Fruit fly (Drosophila melanogaster) whole organism, embryonic: ENCODE data around the gene Tim8.

Experiments used
- Asciz ChIP-seq: fragments of 200-800 bp; sonication (Bioruptor generic); optimal IDR thresholded peaks from 2 replicates; lab custom pipeline; 2017; ENCODE audit warnings: missing biosample characterization, mild to moderate bottlenecking, missing genetic modification characterization, missing genetic modification reagents
- Atf3 ChIP-seq: fragments of 200-800 bp; sonication (Bioruptor generic); optimal IDR thresholded peaks from 3 replicates; lab custom pipeline; 2016; ENCODE audit warnings: missing biosample characterization, missing genetic modification characterization
- CG11093 ChIP-seq: fragments of 200-800 bp; sonication (Bioruptor generic); IDR thresholded peaks from 3 replicates; pipeline ENCODE4 v1.3.6; 2022; ENCODE audit warnings: missing biosample characterization, missing genetic modification characterization
- CG13424 ChIP-seq: fragments of 200-800 bp; sonication (Bioruptor generic); optimal IDR thresholded peaks from 2 replicates; lab custom pipeline; 2019; ENCODE audit warnings: missing biosample characterization, mild to moderate bottlenecking, missing genetic modification characterization, moderate library complexity
- CG13775 ChIP-seq: fragments of 200-800 bp; sonication (Bioruptor generic); optimal IDR thresholded peaks from 3 replicates; lab custom pipeline; 2017; ENCODE audit warnings: missing biosample characterization, mild to moderate bottlenecking, missing genetic modification characterization
- CG14014 ChIP-seq: fragments of 200-800 bp; sonication (Bioruptor generic); IDR thresholded peaks from 2 replicates; pipeline ENCODE4 v1.3.6; 2022; ENCODE audit warnings: missing biosample characterization, missing genetic modification characterization
- CG15601 ChIP-seq: fragments of 200-800 bp; sonication (Bioruptor generic); optimal IDR thresholded peaks from 3 replicates; lab custom pipeline; 2019; ENCODE audit warnings: missing biosample characterization, mild to moderate bottlenecking, missing genetic modification characterization, moderate library complexity
- CG17359 ChIP-seq: fragments of 200-800 bp; sonication (Bioruptor generic); optimal IDR thresholded peaks from 3 replicates; lab custom pipeline; 2018; ENCODE audit warnings: missing biosample characterization, mild to moderate bottlenecking, missing genetic modification characterization, moderate library complexity
- CG17361 ChIP-seq: fragments of 200-800 bp; sonication (Bioruptor generic); IDR thresholded peaks from 3 replicates; pipeline ENCODE4 v1.3.6; 2022; ENCODE audit warnings: missing biosample characterization, missing genetic modification characterization
- CG18262 ChIP-seq: fragments of 200-800 bp; optimal IDR thresholded peaks from 3 replicates; lab custom pipeline; 2019; ENCODE audit warnings: missing biosample characterization, mild to moderate bottlenecking, missing genetic modification characterization, moderate library complexity
- CG2129 ChIP-seq: fragments of 200-800 bp; sonication (Bioruptor generic); IDR thresholded peaks from 2 replicates; pipeline ENCODE4 v1.3.6; 2022; ENCODE audit warnings: missing biosample characterization, missing genetic modification characterization; ENCODE audit not compliant: partially characterized antibody
- CG31441 ChIP-seq: fragments of 200-800 bp; sonication (Bioruptor generic); IDR thresholded peaks from 2 replicates; pipeline ENCODE4 v1.3.6; 2022; ENCODE audit warnings: missing biosample characterization, missing genetic modification characterization
- CG3163 ChIP-seq: fragments of 200-800 bp; sonication (Bioruptor generic); optimal IDR thresholded peaks from 3 replicates; lab custom pipeline; 2016; ENCODE audit warnings: missing biosample characterization, missing genetic modification characterization
- CG34224 ChIP-seq: fragments of 200-800 bp; sonication (Bioruptor generic); IDR thresholded peaks from 3 replicates; pipeline ENCODE4 v1.3.6; 2022; ENCODE audit warnings: missing biosample characterization, missing genetic modification characterization; ENCODE audit not compliant: partially characterized antibody
- CG5953 ChIP-seq: fragments of 200-800 bp; sonication (Bioruptor generic); IDR thresholded peaks from 2 replicates; pipeline ENCODE4 v1.3.6; 2022; ENCODE audit warnings: missing biosample characterization, missing genetic modification characterization
- CG7556 ChIP-seq: fragments of 200-800 bp; sonication (Bioruptor generic); optimal IDR thresholded peaks from 2 replicates; lab custom pipeline; 2017; ENCODE audit warnings: missing biosample characterization, mild to moderate bottlenecking, missing genetic modification characterization
- CG7839 ChIP-seq: fragments of 200-800 bp; sonication (Bioruptor generic); optimal IDR thresholded peaks from 3 replicates; lab custom pipeline; 2018; ENCODE audit warnings: missing biosample characterization, mild to moderate bottlenecking, missing genetic modification characterization, moderate library complexity
- CG8290 ChIP-seq, 3 experiments: fragments of 200-800 bp; sonication (Bioruptor generic); optimal IDR thresholded peaks; 2 replicates each; lab custom pipeline; 2016 to 2019; ENCODE audit warnings: missing biosample characterization in 3 of 3, missing genetic modification characterization in 3 of 3, mild to moderate bottlenecking in 2 of 3, moderate library complexity in 1 of 3
- CG9609 ChIP-seq: fragments of 200-800 bp; sonication (Bioruptor generic); optimal IDR thresholded peaks from 3 replicates; lab custom pipeline; 2016; ENCODE audit warnings: missing biosample characterization, missing genetic modification characterization
- CG9727 ChIP-seq: fragments of 200-800 bp; sonication (Bioruptor generic); optimal IDR thresholded peaks from 3 replicates; lab custom pipeline; 2017; ENCODE audit warnings: missing biosample characterization, mild to moderate bottlenecking, missing genetic modification characterization
- ERR ChIP-seq: fragments of 200-800 bp; sonication (Bioruptor generic); optimal IDR thresholded peaks from 2 replicates; lab custom pipeline; 2016; ENCODE audit warnings: missing biosample characterization, missing genetic modification characterization
- Elba2 ChIP-seq: fragments of 200-800 bp; sonication (Bioruptor generic); optimal IDR thresholded peaks from 3 replicates; lab custom pipeline; 2016; ENCODE audit warnings: missing biosample characterization, missing genetic modification characterization
- H2.0 ChIP-seq: fragments of 200-800 bp; sonication (Bioruptor generic); IDR thresholded peaks from 2 replicates; pipeline ENCODE4 v1.3.6; 2022; ENCODE audit warnings: missing biosample characterization, missing genetic modification characterization
- HmgZ ChIP-seq: fragments of 200-800 bp; sonication (Bioruptor generic); optimal IDR thresholded peaks from 2 replicates; lab custom pipeline; 2018; ENCODE audit warnings: missing biosample characterization, mild to moderate bottlenecking, missing genetic modification characterization
- Mad ChIP-seq: fragments of 200-800 bp; sonication (Bioruptor generic); optimal IDR thresholded peaks from 2 replicates; lab custom pipeline; 2016; ENCODE audit warnings: missing biosample characterization, missing genetic modification characterization
- Ptx1 ChIP-seq: fragments of 200-800 bp; sonication (Bioruptor generic); IDR thresholded peaks from 2 replicates; pipeline ENCODE4 v1.3.6; 2022; ENCODE audit warnings: missing biosample characterization, missing genetic modification characterization
- Six4 ChIP-seq: fragments of 200-800 bp; sonication (Bioruptor generic); optimal IDR thresholded peaks from 2 replicates; lab custom pipeline; 2016; ENCODE audit warnings: missing biosample characterization, missing genetic modification characterization
- Sry-β ChIP-seq: fragments of 200-800 bp; sonication (Bioruptor generic); optimal IDR thresholded peaks from 2 replicates; lab custom pipeline; 2018; ENCODE audit warnings: missing biosample characterization, mild to moderate bottlenecking, missing genetic modification characterization, moderate library complexity
- bsh ChIP-seq, 2 experiments: fragments of 200-800 bp; sonication (Bioruptor generic); optimal IDR thresholded peaks; 2 replicates each; lab custom pipeline; 2017 to 2018; ENCODE audit warnings: mild to moderate bottlenecking in 2 of 2, missing biosample characterization in 2 of 2, missing genetic modification characterization in 2 of 2, moderate library complexity in 1 of 2
- cg ChIP-seq: fragments of 200-800 bp; sonication (Bioruptor generic); optimal IDR thresholded peaks from 3 replicates; lab custom pipeline; 2019; ENCODE audit warnings: missing biosample characterization, mild to moderate bottlenecking, missing genetic modification characterization, moderate library complexity
- danr ChIP-seq: fragments of 200-800 bp; sonication (Bioruptor generic); IDR thresholded peaks from 2 replicates; pipeline ENCODE4 v1.3.6; 2022; ENCODE audit warnings: missing biosample characterization, missing genetic modification characterization
- ems ChIP-seq: fragments of 200-800 bp; sonication (Bioruptor generic); optimal IDR thresholded peaks from 3 replicates; lab custom pipeline; 2016; ENCODE audit warnings: missing biosample characterization, missing genetic modification characterization
- fd96Cb ChIP-seq: fragments of 200-800 bp; sonication (Bioruptor generic); optimal IDR thresholded peaks from 2 replicates; lab custom pipeline; 2018; ENCODE audit warnings: missing biosample characterization, mild to moderate bottlenecking, missing genetic modification characterization, moderate library complexity
- gem ChIP-seq: fragments of 200-800 bp; sonication (Bioruptor generic); optimal IDR thresholded peaks from 2 replicates; lab custom pipeline; 2019; ENCODE audit warnings: missing biosample characterization, mild to moderate bottlenecking, missing genetic modification characterization, moderate library complexity
- kah ChIP-seq: fragments of 200-800 bp; sonication (Bioruptor generic); optimal IDR thresholded peaks from 2 replicates; lab custom pipeline; 2018; ENCODE audit warnings: missing biosample characterization, mild to moderate bottlenecking, missing genetic modification characterization
- kni ChIP-seq: fragments of 200-800 bp; sonication (Bioruptor generic); optimal IDR thresholded peaks from 3 replicates; lab custom pipeline; 2017; ENCODE audit warnings: mild to moderate bottlenecking, missing biosample characterization, missing genetic modification reagents, missing genetic modification characterization
- lola ChIP-seq, 3 experiments: fragments of >200 bp in 2 of 3; fragments of 200-800 bp in 1 of 3; sonication (Bioruptor generic) in 1 of 3; optimal IDR thresholded peaks; 2 replicates each; lab custom pipeline; 2017 to 2019; ENCODE audit warnings: missing biosample characterization in 3 of 3, missing genetic modification characterization in 3 of 3, mild to moderate bottlenecking in 1 of 3, moderate library complexity in 1 of 3
- mam ChIP-seq: fragments of 200-800 bp; sonication (Bioruptor generic); optimal IDR thresholded peaks from 3 replicates; lab custom pipeline; 2016; ENCODE audit warnings: missing biosample characterization, missing genetic modification characterization
- nau ChIP-seq: fragments of 200-800 bp; sonication (Bioruptor generic); optimal IDR thresholded peaks from 3 replicates; lab custom pipeline; 2017; ENCODE audit warnings: missing biosample characterization, mild to moderate bottlenecking, missing genetic modification characterization, missing genetic modification reagents
- nmo ChIP-seq: fragments of 200-800 bp; sonication (Bioruptor generic); optimal IDR thresholded peaks from 2 replicates; lab custom pipeline; 2018; ENCODE audit warnings: missing biosample characterization, mild to moderate bottlenecking, missing genetic modification characterization, moderate library complexity
- prd ChIP-seq, 3 experiments: fragments of >200 bp in 2 of 3; fragments of 200-800 bp in 1 of 3; sonication (Bioruptor generic) in 1 of 3; optimal IDR thresholded peaks in 2 of 3; IDR thresholded peaks in 1 of 3; 2 replicates in 2 of 3; 3 replicates in 1 of 3; pipeline versions ENCODE4 v1.3.6 to Lab custom; 2017 to 2022; ENCODE audit warnings: missing biosample characterization in 1 of 3, missing genetic modification characterization in 1 of 3
- ranshi ChIP-seq: fragments of 200-800 bp; sonication (Bioruptor generic); IDR thresholded peaks from 2 replicates; pipeline ENCODE4 v1.3.6; 2022; ENCODE audit warnings: missing biosample characterization, missing genetic modification characterization
- schlank ChIP-seq: fragments of 200-800 bp; sonication (Bioruptor generic); optimal IDR thresholded peaks from 2 replicates; lab custom pipeline; 2018; ENCODE audit warnings: missing biosample characterization, mild to moderate bottlenecking, missing genetic modification characterization
- slbo ChIP-seq: fragments of 200-800 bp; sonication (Bioruptor generic); IDR thresholded peaks from 2 replicates; pipeline ENCODE4 v1.3.6; 2022; ENCODE audit warnings: missing biosample characterization, missing genetic modification characterization
- tgo ChIP-seq: fragments of 200-800 bp; sonication (Bioruptor generic); IDR thresholded peaks from 3 replicates; pipeline ENCODE4 v1.3.6; 2022; ENCODE audit warnings: missing biosample characterization, missing genetic modification characterization
- tin ChIP-seq: fragments of 200-800 bp; sonication (Bioruptor generic); optimal IDR thresholded peaks from 3 replicates; lab custom pipeline; 2016; ENCODE audit warnings: missing biosample characterization, missing genetic modification characterization
- zf30C ChIP-seq: fragments of 200-800 bp; sonication (Bioruptor generic); optimal IDR thresholded peaks from 3 replicates; lab custom pipeline; 2018; ENCODE audit warnings: missing biosample characterization, mild to moderate bottlenecking, missing genetic modification characterization
- zfh1 ChIP-seq: fragments of 200-800 bp; sonication (Bioruptor generic); IDR thresholded peaks from 3 replicates; pipeline ENCODE4 v1.3.6; 2022; ENCODE audit warnings: missing biosample characterization, missing genetic modification characterization

Tim8 gene

DNA sequence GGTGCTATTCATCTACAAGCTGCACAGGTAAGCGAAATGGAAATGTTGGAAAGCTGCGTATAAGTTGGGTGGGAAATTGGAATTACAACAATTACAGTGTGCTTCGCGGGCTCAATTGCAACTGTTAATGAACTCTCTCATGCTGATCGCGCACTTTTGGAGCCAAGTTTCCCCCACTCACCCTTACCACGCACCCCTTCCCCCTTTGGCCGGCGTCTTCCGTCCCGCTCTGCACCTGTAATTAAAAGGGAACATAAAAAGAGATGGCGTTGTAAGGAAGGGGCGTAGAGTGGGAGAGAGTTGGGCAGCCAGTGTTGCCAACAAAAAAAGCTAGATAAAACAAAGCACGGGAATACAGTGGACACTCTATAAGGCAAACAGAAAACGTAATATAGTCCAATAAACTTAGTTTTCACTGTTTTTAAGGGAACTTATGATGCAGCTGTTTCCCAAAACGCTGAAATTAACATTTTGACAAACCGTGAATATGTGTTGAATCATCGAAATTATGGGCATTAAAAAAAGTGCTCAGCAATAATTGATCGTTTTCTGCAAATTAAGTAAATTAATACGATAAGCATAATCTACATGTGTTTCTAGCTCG is 27.4 kb upstream of the Tim8 start (continued):
- TF ChIP-seq nau (no peak), CG14014 (no peak), bsh (GFP tag; optimal IDR thresholded peaks at IDR 0.05; lab: Kevin White, UChicago) (peak in 1 of 2 experiments; percentile 16), H2.0 (GFP tag; lab: Robert Waterston, UW) (no peak), ems (GFP tag; lab: Kevin White, UChicago) (no peak), tin (GFP tag; lab: Kevin White, UChicago) (no peak), HmgZ (tag; lab: Kevin White, UChicago) (no peak), CG7839 (tag; lab: Kevin White, UChicago) (peak; percentile 2), CG15601 (tag; lab: Kevin White, UChicago) (peak; percentile 5), schlank (tag; lab: Kevin White, UChicago) (no peak), mam (peak; percentile 13), cg (GFP tag; lab: Kevin White, UChicago) (no peak), Ptx1 (peak; percentile 46; the same call in 1 of the 2 replicates), CG8290 (GFP tag; optimal IDR thresholded peaks at IDR 0.05; lab: Kevin White, UChicago) (no peak), CG8290 (tag; optimal IDR thresholded peaks at IDR 0.05; lab: Kevin White, UChicago) (peak in 1 of 2 experiments; percentile 2), kah (no peak), kni (GFP tag; lab: Kevin White, UChicago) (peak; percentile 22), Elba2 (GFP tag; lab: Kevin White, UChicago) (no peak), CG11093 (GFP tag; lab: Robert Waterston, UW) (no peak), danr (no peak), Six4 (GFP tag; lab: Kevin White, UChicago) (peak; percentile 34), CG31441 (GFP tag; lab: Robert Waterston, UW) (0 out of 2 replicates have a peak, but pooled peaks have one; percentile 15), prd (optimal IDR thresholded peaks at IDR 0.05; lab: Kevin White, UChicago) (no peak), prd (GFP tag; IDR thresholded peaks at IDR 0.05; lab: Robert Waterston, UW) (peak; percentile 50; the same call in 2 of the 3 replicates), CG5953 (GFP tag; lab: Robert Waterston, UW) (no peak), Mad (GFP tag; lab: Kevin White, UChicago) (no peak), ranshi (peak; percentile 12; the same call in 1 of the 2 replicates), CG3163 (GFP tag; lab: Kevin White, UChicago) (no peak), Atf3 (no peak), nmo (peak; percentile 7), lola (GFP tag; optimal IDR thresholded peaks at IDR 0.05; lab: Kevin White, UChicago) (peak in 1 of 3 experiments; percentile 15), CG2129 (GFP tag; lab: Robert Waterston, UW) (no peak), CG9609 (GFP tag; lab: Kevin White, UChicago) (no peak), fd96Cb (tag; lab: Kevin White, UChicago) (peak; percentile 17), CG34224 (no peak), ERR (no peak), CG17359 (tag; lab: Kevin White, UChicago) (no peak), CG13775 (GFP tag; lab: Kevin White, UChicago) (peak; percentile 21), CG9727 (GFP tag; lab: Kevin White, UChicago) (peak; percentile 4), zfh1 (GFP tag; lab: Robert Waterston, UW) (0 out of 3 replicates have a peak, but pooled peaks have one; percentile 27), CG13424 (peak; percentile 14), tgo (GFP tag; lab: Robert Waterston, UW) (no peak), gem (peak; percentile 43), slbo (GFP tag; lab: Robert Waterston, UW) (peak; percentile 29; the same call in 1 of the 2 replicates), Sry-β (GFP tag; lab: Kevin White, UChicago) (peak; percentile 84), CG7556 (peak; percentile 9), CG17361 (GFP tag; lab: Robert Waterston, UW) (peak; percentile 49; the same call in 1 of the 3 replicates), zf30C (GFP tag; lab: Kevin White, UChicago) (no peak), CG18262 (tag; lab: Kevin White, UChicago) (peak; percentile 41), Asciz (GFP tag; lab: Kevin White, UChicago) (no peak)
